Worm (Caenorhabditis elegans): ENCODE data around the gene flor-1.

The flor-1 gene

DNA sequence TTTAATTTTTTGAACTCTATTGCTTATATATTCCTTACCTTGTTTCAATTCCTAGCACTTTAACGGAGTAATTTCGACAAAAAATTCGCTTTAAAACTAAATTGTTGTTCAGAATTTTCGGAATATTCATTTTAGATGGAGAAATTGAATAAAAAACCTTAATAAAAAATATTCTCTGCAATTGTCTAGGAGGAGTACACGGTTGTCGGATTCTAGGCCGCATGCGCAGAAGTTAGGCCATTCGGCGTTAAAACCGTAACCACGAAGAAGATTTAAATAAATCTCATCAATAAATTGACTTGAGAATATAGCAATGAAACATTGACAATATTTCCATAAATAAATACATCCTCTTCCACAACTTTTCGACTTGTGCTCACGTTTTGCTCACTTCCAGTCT lies 37.1 kb downstream of the flor-1 start, which contains the start of the genes C01G10.10 and C01G10.9 (continued):
- TF ChIP-seq Y67H2A.10 (GFP tag; conservative IDR thresholded peaks at IDR 0.05) (no peak), F52B5.7 (tag; optimal IDR thresholded peaks at IDR 0.05) (no peak), hlh-12 (tag; optimal IDR thresholded peaks at IDR 0.05) (no peak), efl-1 (GFP tag; optimal IDR thresholded peaks at IDR 0.05) (no peak), bed-2 (GFP tag; IDR thresholded peaks at IDR 0.05) (0 out of 2 replicates have a peak, but pooled peaks have one; percentile 42), hrde-1 (tag; optimal IDR thresholded peaks at IDR 0.05; ENCODE audit: borderline replicate concordance) (no peak), xnd-1 (tag; optimal IDR thresholded peaks at IDR 0.05) (no peak), mes-4 (tag; optimal IDR thresholded peaks at IDR 0.05) (no peak), C17E4.6 (GFP tag; IDR thresholded peaks at IDR 0.05) (no peak), snpc-1.3 (tag; optimal IDR thresholded peaks at IDR 0.05; ENCODE audit: insufficient read depth) (no peak), rpc-1 (optimal IDR thresholded peaks at IDR 0.05) (no peak), rpc-1 (tag; optimal IDR thresholded peaks at IDR 0.05) (no peak), gei-17 (GFP tag; optimal IDR thresholded peaks at IDR 0.05) (no peak), ztf-25 (GFP tag; IDR thresholded peaks at IDR 0.05) (no peak), nhr-90 (tag; optimal IDR thresholded peaks at IDR 0.05) (no peak), cebp-1 (GFP tag; IDR thresholded peaks at IDR 0.05) (no peak), cebp-1 (tag; optimal IDR thresholded peaks at IDR 0.05) (peak; percentile 31), lir-1 (GFP tag; conservative IDR thresholded peaks at IDR 0.05) (no peak), ztf-6 (GFP tag; IDR thresholded peaks at IDR 0.05) (no peak), ceh-79 (tag; optimal IDR thresholded peaks at IDR 0.05) (no peak), F22D6.2 (tag; optimal IDR thresholded peaks at IDR 0.05) (peak; percentile 8), ets-4 (GFP tag; optimal IDR thresholded peaks at IDR 0.05) (no peak), B0336.3 (GFP tag; IDR thresholded peaks at IDR 0.05) (no peak), zfh-2 (GFP tag; conservative IDR thresholded peaks at IDR 0.05) (no peak), dpl-1 (GFP tag; optimal IDR thresholded peaks at IDR 0.05) (no peak), nfya-2 (GFP tag; IDR thresholded peaks at IDR 0.05) (no peak), snpc-3.4 (tag; optimal IDR thresholded peaks at IDR 0.05) (peak; percentile 18), dox-1 (GFP tag; IDR thresholded peaks at IDR 0.05) (0 out of 2 replicates have a peak, but pooled peaks have one; percentile 18), him-1 (tag; optimal IDR thresholded peaks at IDR 0.05) (peak; percentile 28), sptf-2 (GFP tag; optimal IDR thresholded peaks at IDR 0.05) (no peak), akir-1 (GFP tag; optimal IDR thresholded peaks at IDR 0.05) (no peak), madf-8 (GFP tag; conservative IDR thresholded peaks at IDR 0.05) (no peak), unc-130 (GFP tag; optimal IDR thresholded peaks at IDR 0.05) (peak; percentile 82), pha-4 (tag; optimal IDR thresholded peaks at IDR 0.05) (no peak), F33H1.4 (GFP tag; IDR thresholded peaks at IDR 0.05) (peak; percentile 26; the same call in 1 of the 2 replicates), mxl-1 (tag; optimal IDR thresholded peaks at IDR 0.05) (no peak), F23B12.7 (tag; optimal IDR thresholded peaks at IDR 0.05; ENCODE audit: insufficient read depth) (peak; percentile 16), tlf-1 (GFP tag; optimal IDR thresholded peaks at IDR 0.05) (no peak), hlh-26 (GFP tag; conservative IDR thresholded peaks at IDR 0.05) (no peak), K12H6.12 (tag; optimal IDR thresholded peaks at IDR 0.05) (peak; percentile 2), nhr-120 (GFP tag; IDR thresholded peaks at IDR 0.05) (no peak), chd-7 (tag; optimal IDR thresholded peaks at IDR 0.05) (no peak), let-607 (tag; optimal IDR thresholded peaks at IDR 0.05) (peak in 1 of 2 experiments; percentile 54), nhr-27 (tag; optimal IDR thresholded peaks at IDR 0.05) (no peak), lin-35 (GFP tag; optimal IDR thresholded peaks at IDR 0.05) (peak in 1 of 3 experiments; percentile 30), repo-1 (tag; optimal IDR thresholded peaks at IDR 0.05) (no peak), attf-3 (GFP tag; conservative IDR thresholded peaks at IDR 0.05) (no peak), T26A5.8 (tag; optimal IDR thresholded peaks at IDR 0.05) (no peak), B0261.1 (tag; optimal IDR thresholded peaks at IDR 0.05) (no peak)
